Worm (Caenorhabditis elegans): ENCODE measurements around the gene T05A1.5.

Gene T05A1.5

ce11 chrIV:9508612-9509011 is 37.5 kb upstream of the T05A1.5 start, which contains the start of gene ethe-1:
ethe-1 (minus strand) TSS chrIV:9508761.
- TF ChIP-seq aha-1 (tag) (peak; percentile 85), dve-1 (tag; optimal IDR thresholded peaks at IDR 0.05; ENCODE audit: insufficient read depth) (peak; percentile 28), daf-16 (GFP tag; optimal IDR thresholded peaks at IDR 0.05) (no peak), daf-16 (tag; optimal IDR thresholded peaks at IDR 0.05) (peak; percentile 84), egl-27 (tag; optimal IDR thresholded peaks at IDR 0.05) (no peak), saeg-2 (GFP tag; IDR thresholded peaks at IDR 0.05) (no peak), nhr-28 (tag; optimal IDR thresholded peaks at IDR 0.05) (peak; percentile 17), nhr-6 (tag; optimal IDR thresholded peaks at IDR 0.05) (peak; percentile 26), zag-1 (tag; optimal IDR thresholded peaks at IDR 0.05) (no peak), hif-1 (tag; optimal IDR thresholded peaks at IDR 0.05) (peak; percentile 82 to 92), daf-19 (GFP tag; conservative IDR thresholded peaks at IDR 0.05) (no peak), unc-130 (GFP tag; optimal IDR thresholded peaks at IDR 0.05) (no peak)

ce11 chrIV:9510439-9510838 is 35.6 kb upstream of the T05A1.5 start, which contains the start of gene C33A12.4:
C33A12.4 (minus strand) TSS chrIV:9510569.
- TF ChIP-seq ztf-7 (tag; optimal IDR thresholded peaks at IDR 0.05) (no peak), nhr-237 (tag; optimal IDR thresholded peaks at IDR 0.05) (no peak), vab-7 (GFP tag; IDR thresholded peaks at IDR 0.05) (no peak), nhr-42 (GFP tag; IDR thresholded peaks at IDR 0.05) (0 out of 2 replicates have a peak, but pooled peaks have one; percentile 10), ama-1 (optimal IDR thresholded peaks at IDR 0.05) (peak; percentile 28), zip-11 (GFP tag; IDR thresholded peaks at IDR 0.05) (no peak)

- TF ChIP-seq nhr-28 (tag; optimal IDR thresholded peaks at IDR 0.05): no peak
- TF ChIP-seq fos-1 (tag; optimal IDR thresholded peaks at IDR 0.05): no peak
- TF ChIP-seq ceh-20 (GFP tag; IDR thresholded peaks at IDR 0.05): peak; percentile 40; the same call in 1 of the 2 replicates
- TF ChIP-seq lin-13 (GFP tag; optimal IDR thresholded peaks at IDR 0.05): peak; percentile 11
- no peak for TF ChIP-seq ZK546.5 (tag; optimal IDR thresholded peaks at IDR 0.05)
- no peak for TF ChIP-seq F26F4.8 (GFP tag; conservative IDR thresholded peaks at IDR 0.05)
- no peak for TF ChIP-seq cey-2 (tag; optimal IDR thresholded peaks at IDR 0.05; ENCODE audit: borderline replicate concordance, insufficient read depth)
- TF ChIP-seq lsy-2 (tag; optimal IDR thresholded peaks at IDR 0.05): peak; percentile 33 to 73
- 0 out of 2 replicates have a peak, but pooled peaks have one; percentile 26 for TF ChIP-seq lim-7 (GFP tag; IDR thresholded peaks at IDR 0.05)
- no peak for TF ChIP-seq ZK337.2 (GFP tag; IDR thresholded peaks at IDR 0.05)
- TF ChIP-seq pha-4 (GFP tag; IDR thresholded peaks at IDR 0.05): peak; percentile 56; the same call in 1 of the 2 replicates
- no peak for TF ChIP-seq pha-4 (tag; optimal IDR thresholded peaks at IDR 0.05)
- peak; percentile 74 for TF ChIP-seq rbr-2 (tag; optimal IDR thresholded peaks at IDR 0.05)
- TF ChIP-seq lin-1 (GFP tag; IDR thresholded peaks at IDR 0.05): no peak
- TF ChIP-seq zag-1 (tag; optimal IDR thresholded peaks at IDR 0.05): no peak
- TF ChIP-seq Y105C5A.15 (GFP tag; IDR thresholded peaks at IDR 0.05): 0 out of 2 replicates have a peak, but pooled peaks have one; percentile 13
- TF ChIP-seq ceh-82 (tag; optimal IDR thresholded peaks at IDR 0.05): no peak
- no peak for TF ChIP-seq lin-15B (tag; optimal IDR thresholded peaks at IDR 0.05)
- no peak for TF ChIP-seq Y75B8A.6 (GFP tag; IDR thresholded peaks at IDR 0.05)
- TF ChIP-seq nhr-77 (tag; optimal IDR thresholded peaks at IDR 0.05): no peak
- TF ChIP-seq daf-16 (GFP tag; optimal IDR thresholded peaks at IDR 0.05): peak; percentile 5 to 13
- peak; percentile 25 for TF ChIP-seq daf-16 (tag; optimal IDR thresholded peaks at IDR 0.05)
- TF ChIP-seq jun-1 (tag; optimal IDR thresholded peaks at IDR 0.05): peak; percentile 1
- 0 out of 2 replicates have a peak, but pooled peaks have one; percentile 17 for TF ChIP-seq tra-1 (GFP tag; IDR thresholded peaks at IDR 0.05)
- TF ChIP-seq daf-19 (GFP tag; conservative IDR thresholded peaks at IDR 0.05): no peak; the same call in 1 of the 2 replicates
- TF ChIP-seq daf-12 (tag; optimal IDR thresholded peaks at IDR 0.05): no peak
- no peak for TF ChIP-seq dmd-8 (GFP tag; IDR thresholded peaks at IDR 0.05)
- no peak for TF ChIP-seq nhr-42 (GFP tag; IDR thresholded peaks at IDR 0.05)
- peak in 1 of 2 experiments; percentile 71 for TF ChIP-seq mdl-1 (tag; optimal IDR thresholded peaks at IDR 0.05)
- TF ChIP-seq duxl-1 (tag; optimal IDR thresholded peaks at IDR 0.05; ENCODE audit: poor library complexity): peak; percentile 62
- TF ChIP-seq hif-1 (tag; optimal IDR thresholded peaks at IDR 0.05): peak in 1 of 2 experiments; percentile 48
- TF ChIP-seq F10B5.3 (tag; optimal IDR thresholded peaks at IDR 0.05): peak; percentile 86
- TF ChIP-seq spr-1 (tag; optimal IDR thresholded peaks at IDR 0.05): peak; percentile 27
- no peak for TF ChIP-seq unc-39 (tag; optimal IDR thresholded peaks at IDR 0.05)
- TF ChIP-seq T20F7.1 (GFP tag; optimal IDR thresholded peaks at IDR 0.05): peak; percentile 65
- no peak for TF ChIP-seq nhr-237 (tag; optimal IDR thresholded peaks at IDR 0.05)
- TF ChIP-seq snpc-4 (tag; optimal IDR thresholded peaks at IDR 0.05): peak; percentile 95
- no peak for TF ChIP-seq skn-1 (tag; optimal IDR thresholded peaks at IDR 0.05)
Measured at ce11 chrIV:9511221-9511638, 34.9 kb upstream of the T05A1.5 start.
